Worm (Caenorhabditis elegans): ENCODE measurements around the gene srx-24.

srx-24 gene

ce11 chrV:2706379-2706778 lies 43.5 kb downstream of the srx-24 start:
- no peak for TF ChIP-seq unc-62 (GFP tag; optimal IDR thresholded peaks at IDR 0.05)

- no peak for TF ChIP-seq unc-62 (GFP tag; optimal IDR thresholded peaks at IDR 0.05)
Observed at ce11 chrV:2703299-2703698, 46.6 kb downstream of the srx-24 start.

DNA sequence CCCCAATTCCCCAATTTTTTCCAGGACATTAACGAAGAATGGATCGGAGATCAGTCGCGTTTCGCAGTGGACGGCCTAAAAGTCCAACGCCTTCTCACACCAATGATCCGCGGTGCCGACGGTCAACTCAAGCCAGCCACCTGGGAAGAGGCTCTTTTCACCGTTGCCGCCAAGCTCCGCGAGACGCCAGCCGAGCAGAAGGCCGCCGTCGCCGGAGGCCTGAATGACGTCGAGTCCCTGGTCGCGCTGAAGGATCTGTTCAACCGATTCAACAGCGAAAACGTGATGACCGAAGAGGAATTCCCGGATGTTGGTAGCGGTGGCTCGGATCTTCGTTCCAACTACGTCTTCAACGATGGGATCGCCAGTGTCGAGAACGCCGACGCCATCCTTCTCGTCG lies 47.0 kb downstream of the srx-24 start:
- no peak for TF ChIP-seq unc-62 (GFP tag; optimal IDR thresholded peaks at IDR 0.05)

ce11 chrV:2698826-2699225 lies 51.1 kb downstream of the srx-24 start, which contains the start of gene nuo-5:
Gene nuo-5, plus strand, starts transcription at chrV:2698972.
- TF ChIP-seq unc-62 (GFP tag; optimal IDR thresholded peaks at IDR 0.05) = no peak

Data from whole organism, dauer.